1 fruit fly cellular context compared by ENCODE assay signal in the genomic region with DNA sequence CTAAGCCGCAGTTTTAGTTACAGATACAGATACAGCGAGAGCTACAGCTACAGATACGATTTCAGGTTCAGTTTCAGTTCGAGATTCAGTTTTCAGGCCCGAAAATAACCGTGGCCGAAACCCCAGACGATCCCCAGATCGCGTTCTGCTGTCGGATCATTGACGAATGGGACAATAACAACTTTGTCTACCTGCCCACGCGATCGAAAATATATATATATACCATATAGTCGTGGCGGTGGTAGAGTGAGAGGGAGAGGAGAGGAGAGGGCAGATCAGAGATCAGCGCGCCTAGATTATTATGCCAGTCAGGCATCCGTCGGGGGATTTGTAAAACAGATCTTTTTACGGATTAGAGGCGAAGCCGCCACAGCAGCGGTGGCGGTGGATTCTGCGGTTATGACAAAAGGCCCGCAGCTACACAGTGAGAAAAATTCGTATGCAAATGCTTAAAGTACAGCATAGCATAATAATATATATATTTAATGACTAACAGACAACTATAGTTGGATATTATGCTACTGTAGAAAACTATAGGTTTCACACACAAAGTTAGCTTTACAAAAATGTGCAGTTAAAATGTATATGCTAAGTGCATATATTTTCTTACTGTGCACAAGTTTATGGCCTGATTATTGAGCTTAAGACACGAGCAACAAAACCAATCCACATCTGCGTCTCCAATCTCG.
A peak's percentile ranks its signal among the peaks of the same experiment; 100 is the strongest.
TF ChIP-seq lines count a peak whose summit lies in the region.

No protein-coding gene starts in this region.

TF ChIP-seq in whole organism, embryonic, 481 proteins besides CTCF, POLR2A, EP300 and RAD21 (continued from another document and continues in another):
- TF ChIP-seq Dad (GFP tag; optimal IDR thresholded peaks at IDR 0.05; lab: Kevin White, UChicago) (no peak), CkIIα-i1 (GFP tag; IDR thresholded peaks at IDR 0.05; lab: Robert Waterston, UW) (no peak), gsb (GFP tag; IDR thresholded peaks at IDR 0.05; lab: Robert Waterston, UW) (no peak), CG2202 (tag; optimal IDR thresholded peaks at IDR 0.05; lab: Kevin White, UChicago) (peak; percentile 55), CG8388 (GFP tag; optimal IDR thresholded peaks at IDR 0.05; lab: Kevin White, UChicago) (peak; percentile 58), CG1792 (GFP tag; optimal IDR thresholded peaks at IDR 0.05; lab: Kevin White, UChicago) (no peak), CG2120 (GFP tag; optimal IDR thresholded peaks at IDR 0.05; lab: Kevin White, UChicago) (peak; percentile 7), NC2α (GFP tag; optimal IDR thresholded peaks at IDR 0.05; lab: Kevin White, UChicago) (no peak), Ets97D (GFP tag; optimal IDR thresholded peaks at IDR 0.05; lab: Kevin White, UChicago) (no peak), Adf1 (GFP tag; IDR thresholded peaks at IDR 0.05; lab: Robert Waterston, UW) (no peak), inv (GFP tag; IDR thresholded peaks at IDR 0.05; lab: Robert Waterston, UW; ENCODE audit: partially characterized antibody) (no peak), Dbx (GFP tag; IDR thresholded peaks at IDR 0.05; lab: Robert Waterston, UW) (no peak), CG3847 (GFP tag; IDR thresholded peaks at IDR 0.05; lab: Robert Waterston, UW) (peak; percentile 26; the same call in 1 of the 2 replicates), sens-2 (GFP tag; IDR thresholded peaks at IDR 0.05; lab: Robert Waterston, UW) (no peak), tx (GFP tag; optimal IDR thresholded peaks at IDR 0.05; lab: Kevin White, UChicago) (no peak), lola (GFP tag; optimal IDR thresholded peaks at IDR 0.05; lab: Kevin White, UChicago) (peak in 1 of 3 experiments; percentile 78), ken (GFP tag; IDR thresholded peaks at IDR 0.05; lab: Robert Waterston, UW) (peak; percentile 53; the same call in 1 of the 3 replicates), Hmx (GFP tag; optimal IDR thresholded peaks at IDR 0.05; lab: Kevin White, UChicago) (no peak), CG3726 (GFP tag; IDR thresholded peaks at IDR 0.05; lab: Robert Waterston, UW) (no peak), CG15269 (tag; optimal IDR thresholded peaks at IDR 0.05; lab: Kevin White, UChicago) (peak; percentile 53), CG7372 (GFP tag; IDR thresholded peaks at IDR 0.05; lab: Robert Waterston, UW) (no peak), croc (GFP tag; conservative IDR thresholded peaks at IDR 0.05; lab: Robert Waterston, UW) (no peak; the same call in 2 of the 3 replicates), CG17385 (GFP tag; optimal IDR thresholded peaks at IDR 0.05; lab: Kevin White, UChicago) (peak; percentile 45), CrebB (tag; optimal IDR thresholded peaks at IDR 0.05; lab: Kevin White, UChicago) (no peak), Hsf (GFP tag; optimal IDR thresholded peaks at IDR 0.05; lab: Kevin White, UChicago) (peak; percentile 27), sens (GFP tag; lab: Kevin White, UChicago) (peak; percentile 76), CG8765 (GFP tag; IDR thresholded peaks at IDR 0.05; lab: Robert Waterston, UW) (peak; percentile 13; the same call in 1 of the 2 replicates), Fer3 (tag; optimal IDR thresholded peaks at IDR 0.05; lab: Kevin White, UChicago) (peak; percentile 38), CG6813 (GFP tag; optimal IDR thresholded peaks at IDR 0.05; lab: Kevin White, UChicago) (peak; percentile 37), pb (GFP tag; optimal IDR thresholded peaks at IDR 0.05; lab: Kevin White, UChicago) (no peak), Scr (GFP tag; IDR thresholded peaks at IDR 0.05; lab: Robert Waterston, UW; ENCODE audit: partially characterized antibody) (no peak), MESR4 (GFP tag; optimal IDR thresholded peaks at IDR 0.05; lab: Kevin White, UChicago) (no peak), Rfx (GFP tag; IDR thresholded peaks at IDR 0.05; lab: Robert Waterston, UW) (peak; percentile 50; the same call in 1 of the 2 replicates), CG30020 (tag; optimal IDR thresholded peaks at IDR 0.05; lab: Kevin White, UChicago) (no peak), Awh (GFP tag; IDR thresholded peaks at IDR 0.05; lab: Robert Waterston, UW) (0 out of 2 replicates have a peak, but pooled peaks have one; percentile 31), CG13424 (tag; optimal IDR thresholded peaks at IDR 0.05; lab: Kevin White, UChicago) (peak; percentile 60), pum (GFP tag; optimal IDR thresholded peaks at IDR 0.05; lab: Kevin White, UChicago) (no peak), cwo (GFP tag; optimal IDR thresholded peaks at IDR 0.05; lab: Kevin White, UChicago) (peak; percentile 30), Opbp (GFP tag; IDR thresholded peaks at IDR 0.05; lab: Robert Waterston, UW; ENCODE audit: partially characterized antibody) (no peak), CoRest (tag; optimal IDR thresholded peaks at IDR 0.05; lab: Kevin White, UChicago) (peak; percentile 66), sim (GFP tag; IDR thresholded peaks at IDR 0.05; lab: Robert Waterston, UW) (0 out of 2 replicates have a peak, but pooled peaks have one; percentile 9), mirr (GFP tag; optimal IDR thresholded peaks at IDR 0.05; lab: Kevin White, UChicago) (no peak), fd96Cb (tag; optimal IDR thresholded peaks at IDR 0.05; lab: Kevin White, UChicago) (peak; percentile 62), CG17328 (GFP tag; IDR thresholded peaks at IDR 0.05; lab: Robert Waterston, UW) (peak; percentile 44; the same call in 1 of the 2 replicates), lilli (GFP tag; optimal IDR thresholded peaks at IDR 0.05; lab: Kevin White, UChicago) (no peak), jigr1 (GFP tag; IDR thresholded peaks at IDR 0.05; lab: Robert Waterston, UW) (0 out of 3 replicates have a peak, but pooled peaks have one; percentile 23), CG30403 (GFP tag; optimal IDR thresholded peaks at IDR 0.05; lab: Kevin White, UChicago) (peak; percentile 60), CG15073 (GFP tag; optimal IDR thresholded peaks at IDR 0.05; lab: Kevin White, UChicago) (no peak), eyg (GFP tag; optimal IDR thresholded peaks at IDR 0.05; lab: Kevin White, UChicago) (no peak), CG2199 (GFP tag; IDR thresholded peaks at IDR 0.05; lab: Robert Waterston, UW) (no peak), chn (GFP tag; optimal IDR thresholded peaks at IDR 0.05; lab: Kevin White, UChicago) (peak; percentile 29), kay (GFP tag; optimal IDR thresholded peaks at IDR 0.05; lab: Kevin White, UChicago) (no peak), danr (GFP tag; IDR thresholded peaks at IDR 0.05; lab: Robert Waterston, UW) (peak; percentile 32; the same call in 1 of the 2 replicates), knrl (GFP tag; IDR thresholded peaks at IDR 0.05; lab: Robert Waterston, UW; ENCODE audit: partially characterized antibody) (no peak), Optix (GFP tag; IDR thresholded peaks at IDR 0.05; lab: Robert Waterston, UW) (no peak), CG10543 (GFP tag; optimal IDR thresholded peaks at IDR 0.05; lab: Kevin White, UChicago) (no peak), CG2875 (GFP tag; optimal IDR thresholded peaks at IDR 0.05; lab: Kevin White, UChicago) (peak; percentile 30), CG8478 (optimal IDR thresholded peaks at IDR 0.05; lab: Kevin White, UChicago) (no peak), zen (tag; optimal IDR thresholded peaks at IDR 0.05; lab: Kevin White, UChicago) (peak; percentile 79), MBD-R2 (GFP tag; IDR thresholded peaks at IDR 0.05; lab: Robert Waterston, UW) (no peak), CG1603 (tag; optimal IDR thresholded peaks at IDR 0.05; lab: Kevin White, UChicago) (peak; percentile 4), Dfd (GFP tag; optimal IDR thresholded peaks at IDR 0.05; lab: Kevin White, UChicago) (no peak), CG2889 (GFP tag; IDR thresholded peaks at IDR 0.05; lab: Robert Waterston, UW) (0 out of 3 replicates have a peak, but pooled peaks have one; percentile 14), CG9817 (tag; optimal IDR thresholded peaks at IDR 0.05; lab: Kevin White, UChicago) (peak; percentile 13), Sox102F (GFP tag; optimal IDR thresholded peaks at IDR 0.05; lab: Kevin White, UChicago) (peak; percentile 65), CG10321 (GFP tag; IDR thresholded peaks at IDR 0.05; lab: Robert Waterston, UW) (no peak), pan (optimal IDR thresholded peaks at IDR 0.05; lab: Kevin White, UChicago) (no peak), pan (GFP tag; optimal IDR thresholded peaks at IDR 0.05 in 1 of 2, IDR thresholded peaks at IDR 0.05 in 1 of 2) (peak in 1 of 2 experiments; percentile 63), Abd-B (GFP tag; optimal IDR thresholded peaks at IDR 0.05; lab: Kevin White, UChicago) (peak; percentile 74), CG8944 (GFP tag; optimal IDR thresholded peaks at IDR 0.05; lab: Kevin White, UChicago) (no peak), hb (GFP tag; IDR thresholded peaks at IDR 0.05; lab: Robert Waterston, UW; ENCODE audit: partially characterized antibody) (no peak), psq (GFP tag; optimal IDR thresholded peaks at IDR 0.05; lab: Kevin White, UChicago) (no peak), CG17802 (tag; optimal IDR thresholded peaks at IDR 0.05; lab: Kevin White, UChicago) (peak; percentile 28), Gsc (GFP tag; IDR thresholded peaks at IDR 0.05; lab: Robert Waterston, UW) (0 out of 2 replicates have a peak, but pooled peaks have one; percentile 26), da (GFP tag; optimal IDR thresholded peaks at IDR 0.05; lab: Kevin White, UChicago) (no peak), CG43689 (GFP tag; IDR thresholded peaks at IDR 0.05; lab: Robert Waterston, UW) (no peak), CG4707 (GFP tag; optimal IDR thresholded peaks at IDR 0.05; lab: Kevin White, UChicago) (no peak), Hr39 (optimal IDR thresholded peaks at IDR 0.05; lab: Kevin White, UChicago) (no peak), CG13624 (GFP tag; optimal IDR thresholded peaks at IDR 0.05; lab: Kevin White, UChicago) (no peak), grn (GFP tag; optimal IDR thresholded peaks at IDR 0.05; lab: Kevin White, UChicago) (peak; percentile 90), CG17912 (GFP tag; optimal IDR thresholded peaks at IDR 0.05; lab: Kevin White, UChicago) (no peak), H2.0 (GFP tag; IDR thresholded peaks at IDR 0.05; lab: Robert Waterston, UW) (peak; percentile 55), phol (tag; optimal IDR thresholded peaks at IDR 0.05; lab: Kevin White, UChicago) (peak; percentile 80), cad (GFP tag; optimal IDR thresholded peaks at IDR 0.05; lab: Kevin White, UChicago) (no peak), exex (tag; optimal IDR thresholded peaks at IDR 0.05; lab: Kevin White, UChicago) (no peak), Meics (GFP tag; optimal IDR thresholded peaks at IDR 0.05; lab: Kevin White, UChicago) (peak; percentile 44), Max (GFP tag; optimal IDR thresholded peaks at IDR 0.05; lab: Kevin White, UChicago) (peak; percentile 35), NC2β (GFP tag; optimal IDR thresholded peaks at IDR 0.05; lab: Kevin White, UChicago) (no peak), CG10274 (GFP tag; optimal IDR thresholded peaks at IDR 0.05; lab: Kevin White, UChicago) (no peak), kah (GFP tag; optimal IDR thresholded peaks at IDR 0.05; lab: Kevin White, UChicago) (no peak), CG11560 (tag; IDR thresholded peaks at IDR 0.05; lab: Robert Waterston, UW) (no peak), B-H1 (GFP tag; IDR thresholded peaks at IDR 0.05; lab: Robert Waterston, UW) (no peak), nmo (GFP tag; optimal IDR thresholded peaks at IDR 0.05; lab: Kevin White, UChicago) (peak; percentile 78), CG12659 (GFP tag; optimal IDR thresholded peaks at IDR 0.05; lab: Kevin White, UChicago) (peak; percentile 27), Sry-β (GFP tag; optimal IDR thresholded peaks at IDR 0.05; lab: Kevin White, UChicago) (no peak), MTF-1 (GFP tag; optimal IDR thresholded peaks at IDR 0.05; lab: Kevin White, UChicago; ENCODE audit: borderline replicate concordance) (peak; percentile 49), CG1233 (GFP tag; optimal IDR thresholded peaks at IDR 0.05; lab: Kevin White, UChicago) (peak; percentile 23), CG12769 (tag; optimal IDR thresholded peaks at IDR 0.05; lab: Kevin White, UChicago) (no peak), CG10267 (tag; optimal IDR thresholded peaks at IDR 0.05; lab: Kevin White, UChicago) (peak; percentile 74), Gug (GFP tag; IDR thresholded peaks at IDR 0.05; lab: Robert Waterston, UW) (0 out of 4 replicates have a peak, but pooled peaks have one; percentile 29), CG12155 (GFP tag; optimal IDR thresholded peaks at IDR 0.05; lab: Kevin White, UChicago) (peak; percentile 27), crp (GFP tag; optimal IDR thresholded peaks at IDR 0.05; lab: Kevin White, UChicago) (no peak), Rx (GFP tag; IDR thresholded peaks at IDR 0.05; lab: Robert Waterston, UW) (no peak), NK7.1 (GFP tag; optimal IDR thresholded peaks at IDR 0.05; lab: Kevin White, UChicago) (no peak), CG17612 (GFP tag; IDR thresholded peaks at IDR 0.05; lab: Robert Waterston, UW) (no peak), sima (GFP tag; optimal IDR thresholded peaks at IDR 0.05; lab: Kevin White, UChicago) (no peak), Camta (GFP tag; optimal IDR thresholded peaks at IDR 0.05; lab: Kevin White, UChicago) (no peak), otp (GFP tag; IDR thresholded peaks at IDR 0.05; lab: Robert Waterston, UW) (0 out of 3 replicates have a peak, but pooled peaks have one; percentile 58), Hr78 (GFP tag; optimal IDR thresholded peaks at IDR 0.05; lab: Kevin White, UChicago) (no peak), az2 (GFP tag; optimal IDR thresholded peaks at IDR 0.05; lab: Kevin White, UChicago) (peak; percentile 48), CG8281 (tag; optimal IDR thresholded peaks at IDR 0.05; lab: Kevin White, UChicago) (no peak), CG6765 (GFP tag; optimal IDR thresholded peaks at IDR 0.05; lab: Kevin White, UChicago) (no peak), luna (GFP tag; optimal IDR thresholded peaks at IDR 0.05; lab: Kevin White, UChicago) (no peak), CG18764 (GFP tag; optimal IDR thresholded peaks at IDR 0.05; lab: Kevin White, UChicago) (peak; percentile 42), onecut (GFP tag; IDR thresholded peaks at IDR 0.05; lab: Robert Waterston, UW) (peak; percentile 23; the same call in 1 of the 2 replicates), Xrp1 (GFP tag; IDR thresholded peaks at IDR 0.05; lab: Robert Waterston, UW) (peak; percentile 83), CG11695 (GFP tag; IDR thresholded peaks at IDR 0.05; lab: Robert Waterston, UW) (0 out of 3 replicates have a peak, but pooled peaks have one; percentile 37), vfl (GFP tag; optimal IDR thresholded peaks at IDR 0.05; lab: Kevin White, UChicago) (no peak), HmgD (GFP tag; optimal IDR thresholded peaks at IDR 0.05; lab: Kevin White, UChicago) (no peak), CG17186 (GFP tag; optimal IDR thresholded peaks at IDR 0.05; lab: Kevin White, UChicago) (no peak), shn (GFP tag; optimal IDR thresholded peaks at IDR 0.05; lab: Kevin White, UChicago) (no peak), CG13775 (GFP tag; optimal IDR thresholded peaks at IDR 0.05; lab: Kevin White, UChicago) (peak; percentile 55), Hand (GFP tag; optimal IDR thresholded peaks at IDR 0.05; lab: Kevin White, UChicago) (no peak)
